Worm (Caenorhabditis elegans) whole organism, young adult: ENCODE data around the gene sedl-1.

Experiments
- F23B12.7 ChIP-seq: sonication (generic microtip); optimal IDR thresholded peaks from 2 replicates; lab custom pipeline; 2017; ENCODE audit warnings: missing genetic modification characterization, mild to moderate bottlenecking, missing compliant biosample characterization, antibody characterized with exemption, moderate library complexity; ENCODE audit not compliant: insufficient read depth
- Y67H2A.10 ChIP-seq: fragments of 200-800 bp; sonication (Bioruptor generic); conservative IDR thresholded peaks from 2 replicates; pipeline ENCODE4 v1.3.6; 2022; ENCODE audit warnings: missing genetic modification reagents, missing genetic modification characterization, missing compliant biosample characterization
- tlf-1 ChIP-seq: fragments of 200-800 bp; sonication (Bioruptor generic); optimal IDR thresholded peaks from 2 replicates; lab custom pipeline; 2018; ENCODE audit warnings: mild to moderate bottlenecking, missing genetic modification characterization, missing compliant biosample characterization
- zim-3 ChIP-seq: sonication (generic microtip); optimal IDR thresholded peaks from 2 replicates; lab custom pipeline; 2017; ENCODE audit warnings: mild to moderate bottlenecking, missing genetic modification characterization, moderate library complexity, missing compliant biosample characterization

DNA sequence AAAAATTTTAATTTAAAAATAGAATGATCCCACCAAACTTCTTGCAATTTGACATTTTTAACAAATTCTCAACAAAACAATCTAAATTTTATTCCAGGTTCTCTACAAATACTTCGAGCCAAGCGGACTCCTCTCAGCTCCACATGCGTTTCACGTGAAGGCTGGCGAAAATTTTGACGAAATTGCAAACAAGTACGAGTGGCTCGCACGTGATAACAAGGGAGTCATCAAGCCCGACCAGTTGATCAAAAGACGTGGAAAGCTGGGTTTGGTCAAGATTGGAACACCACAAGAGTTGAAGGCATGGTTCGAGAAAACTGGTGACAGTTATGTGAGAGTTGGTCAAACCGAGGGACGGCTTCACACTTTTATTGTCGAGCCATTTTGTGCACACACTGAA lies 39.6 kb upstream of the sedl-1 start:
- TF ChIP-seq Y67H2A.10 (GFP tag; lab: Robert Waterston, UW) (no peak), zim-3 (no peak), tlf-1 (GFP tag; lab: Kevin White, UChicago) (no peak), F23B12.7 (tag; lab: Kevin White, UChicago) (no peak)
